Fruit fly (Drosophila melanogaster): ENCODE data around the gene Ctu2.

Ctu2 gene

dm6 chr2L:19530092-19530491 is 37.0 kb upstream of the Ctu2 start, which contains the start of gene CG10165:
Gene CG10165 (minus strand): TSS chr2L:19530305.
- TF ChIP-seq pad (GFP tag; optimal IDR thresholded peaks at IDR 0.05): peak; percentile 10
- peak; percentile 29 for TF ChIP-seq Mnt (GFP tag; optimal IDR thresholded peaks at IDR 0.05)
- TF ChIP-seq toe (GFP tag; optimal IDR thresholded peaks at IDR 0.05): no peak
- no peak for TF ChIP-seq CG11617 (GFP tag; optimal IDR thresholded peaks at IDR 0.05)
- no peak for TF ChIP-seq tj (GFP tag; optimal IDR thresholded peaks at IDR 0.05)
- no peak for TF ChIP-seq CG7045 (GFP tag; optimal IDR thresholded peaks at IDR 0.05)
- TF ChIP-seq CG33017 (tag; optimal IDR thresholded peaks at IDR 0.05): no peak
- peak; percentile 44 for TF ChIP-seq Crg-1 (GFP tag; optimal IDR thresholded peaks at IDR 0.05)
- peak; percentile 25 for TF ChIP-seq cic (GFP tag; optimal IDR thresholded peaks at IDR 0.05)
- no peak for TF ChIP-seq CG12768 (GFP tag; optimal IDR thresholded peaks at IDR 0.05)
- no peak for TF ChIP-seq Hr96 (GFP tag; optimal IDR thresholded peaks at IDR 0.05)
- no peak for TF ChIP-seq kay (GFP tag; ENCODE audit: borderline replicate concordance)
- TF ChIP-seq cnc (optimal IDR thresholded peaks at IDR 0.05): no peak
- TF ChIP-seq bab1 (GFP tag; optimal IDR thresholded peaks at IDR 0.05): peak; percentile 2
- TF ChIP-seq ovo (GFP tag; optimal IDR thresholded peaks at IDR 0.05): peak; percentile 93
- no peak for TF ChIP-seq Clk (GFP tag; optimal IDR thresholded peaks at IDR 0.05)
- TF ChIP-seq CG1620 (GFP tag; optimal IDR thresholded peaks at IDR 0.05): peak; percentile 6
- TF ChIP-seq CG7101 (tag; optimal IDR thresholded peaks at IDR 0.05): peak; percentile 26
- no peak for TF ChIP-seq CG5204 (GFP tag; optimal IDR thresholded peaks at IDR 0.05)
- TF ChIP-seq CG14711 (tag; optimal IDR thresholded peaks at IDR 0.05): peak; percentile 16

dm6 chr2L:19528308-19528707 is 35.3 kb upstream of the Ctu2 start:
- TF ChIP-seq toe (GFP tag; optimal IDR thresholded peaks at IDR 0.05) (peak; percentile 96), kay (GFP tag; ENCODE audit: borderline replicate concordance) (peak; percentile 99), pad (GFP tag; optimal IDR thresholded peaks at IDR 0.05) (peak; percentile 95), CG1620 (GFP tag; optimal IDR thresholded peaks at IDR 0.05) (peak; percentile 96), CG7045 (GFP tag; optimal IDR thresholded peaks at IDR 0.05) (peak; percentile 99), cic (GFP tag; optimal IDR thresholded peaks at IDR 0.05) (peak; percentile 97), ovo (GFP tag; optimal IDR thresholded peaks at IDR 0.05) (peak; percentile 60), CG33017 (tag; optimal IDR thresholded peaks at IDR 0.05) (peak; percentile 100), tj (GFP tag; optimal IDR thresholded peaks at IDR 0.05) (peak; percentile 86), Hr96 (GFP tag; optimal IDR thresholded peaks at IDR 0.05) (peak; percentile 98), CG12768 (GFP tag; optimal IDR thresholded peaks at IDR 0.05) (peak; percentile 99), Clk (GFP tag; optimal IDR thresholded peaks at IDR 0.05) (peak; percentile 97), CG7101 (tag; optimal IDR thresholded peaks at IDR 0.05) (peak; percentile 99), bab1 (GFP tag; optimal IDR thresholded peaks at IDR 0.05) (peak; percentile 99), Crg-1 (GFP tag; optimal IDR thresholded peaks at IDR 0.05) (peak; percentile 95), CG14711 (tag; optimal IDR thresholded peaks at IDR 0.05) (peak; percentile 98), cnc (optimal IDR thresholded peaks at IDR 0.05) (no peak), Mnt (GFP tag; optimal IDR thresholded peaks at IDR 0.05) (peak; percentile 92), CG11617 (GFP tag; optimal IDR thresholded peaks at IDR 0.05) (peak; percentile 99), CG5204 (GFP tag; optimal IDR thresholded peaks at IDR 0.05) (peak; percentile 98)

dm6 chr2L:19526844-19527243 is 33.8 kb upstream of the Ctu2 start:
- TF ChIP-seq kay (GFP tag; ENCODE audit: borderline replicate concordance) (no peak), Clk (GFP tag; optimal IDR thresholded peaks at IDR 0.05) (no peak), CG12768 (GFP tag; optimal IDR thresholded peaks at IDR 0.05) (no peak), CG33017 (tag; optimal IDR thresholded peaks at IDR 0.05) (no peak), Hr96 (GFP tag; optimal IDR thresholded peaks at IDR 0.05) (no peak), CG1620 (GFP tag; optimal IDR thresholded peaks at IDR 0.05) (no peak), CG5204 (GFP tag; optimal IDR thresholded peaks at IDR 0.05) (no peak), tj (GFP tag; optimal IDR thresholded peaks at IDR 0.05) (no peak)

dm6 chr2L:19526316-19526715 is 33.3 kb upstream of the Ctu2 start, which contains the start of the genes Dpm1 and CG10137:
Gene Dpm1 (minus strand): TSS chr2L:19526368.
Gene CG10137 (plus strand): TSS chr2L:19526686.
- TF ChIP-seq Mnt (GFP tag; optimal IDR thresholded peaks at IDR 0.05) (peak; percentile 12), pad (GFP tag; optimal IDR thresholded peaks at IDR 0.05) (peak; percentile 19), CG7101 (tag; optimal IDR thresholded peaks at IDR 0.05) (peak; percentile 26), Clk (GFP tag; optimal IDR thresholded peaks at IDR 0.05) (no peak), Hr96 (GFP tag; optimal IDR thresholded peaks at IDR 0.05) (no peak), CG1620 (GFP tag; optimal IDR thresholded peaks at IDR 0.05) (peak; percentile 30), bab1 (GFP tag; optimal IDR thresholded peaks at IDR 0.05) (peak; percentile 60), cnc (optimal IDR thresholded peaks at IDR 0.05) (no peak)

dm6 chr2L:19519611-19520010 is 26.6 kb upstream of the Ctu2 start:
- TF ChIP-seq Clk (GFP tag; optimal IDR thresholded peaks at IDR 0.05) (no peak), CG12768 (GFP tag; optimal IDR thresholded peaks at IDR 0.05) (peak; percentile 4)

- TF ChIP-seq CG5204 (GFP tag; optimal IDR thresholded peaks at IDR 0.05) (no peak), CG7101 (tag; optimal IDR thresholded peaks at IDR 0.05) (no peak), ovo (GFP tag; optimal IDR thresholded peaks at IDR 0.05) (no peak), toe (GFP tag; optimal IDR thresholded peaks at IDR 0.05) (no peak), CG7045 (GFP tag; optimal IDR thresholded peaks at IDR 0.05) (no peak)
Observed at dm6 chr2L:19518636-19519086, 25.6 kb upstream of the Ctu2 start, which contains the start of gene CG10132. Gene CG10132 (plus strand): TSS chr2L:19518824.

Data from whole organism, adult.